Worm (Caenorhabditis elegans): ENCODE results near the gene K12D12.4.

DNA sequence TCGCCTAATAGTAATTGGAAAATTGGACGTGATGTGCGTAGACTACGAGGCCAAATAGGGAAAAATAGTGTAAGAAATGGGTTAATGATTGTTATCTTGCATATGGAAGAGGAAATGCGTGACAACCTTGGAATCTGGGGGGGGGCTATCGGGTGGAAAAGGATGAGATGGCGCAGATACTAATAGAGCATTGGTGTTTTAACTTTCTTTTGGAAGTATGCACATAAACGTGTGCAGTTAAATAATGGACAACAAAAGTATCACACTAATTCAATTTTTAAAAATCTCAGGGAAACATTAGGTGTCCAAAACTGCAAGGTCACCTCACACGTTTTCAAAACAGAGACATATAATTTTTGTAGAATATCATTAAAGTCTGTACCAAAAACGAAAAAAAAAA lies 45.7 kb downstream of the K12D12.4 start, which contains the start of gene Y6D1A.2:
- TF ChIP-seq med-1 (GFP tag; optimal IDR thresholded peaks at IDR 0.05; ENCODE audit: insufficient read depth) (no peak), cog-1 (tag; optimal IDR thresholded peaks at IDR 0.05) (no peak), tab-1 (GFP tag; IDR thresholded peaks at IDR 0.05) (no peak), flt-1 (GFP tag; IDR thresholded peaks at IDR 0.05) (no peak), T22C8.4 (GFP tag; IDR thresholded peaks at IDR 0.05) (no peak), ztf-23 (GFP tag; IDR thresholded peaks at IDR 0.05) (no peak), klf-2 (GFP tag; conservative IDR thresholded peaks at IDR 0.05) (no peak), ztf-29 (GFP tag; IDR thresholded peaks at IDR 0.05) (no peak), ref-1 (GFP tag; conservative IDR thresholded peaks at IDR 0.05) (no peak)
